Worm (Caenorhabditis elegans): ENCODE data around the gene dcn-1.
A peak's percentile ranks its signal among the peaks of the same experiment; 100 is the strongest.

The dcn-1 gene

ce11 chrIII:4284732-4285165 is 29.0 kb upstream of the dcn-1 start (continued):
- no peak for TF ChIP-seq F33H1.4 (GFP tag; IDR thresholded peaks at IDR 0.05)
- TF ChIP-seq F49E8.2 (tag; optimal IDR thresholded peaks at IDR 0.05; ENCODE audit: insufficient read depth): no peak
- no peak for TF ChIP-seq nhr-27 (tag; optimal IDR thresholded peaks at IDR 0.05)
- TF ChIP-seq ceh-79 (tag; optimal IDR thresholded peaks at IDR 0.05): no peak
- peak; percentile 61 for TF ChIP-seq mcd-1 (GFP tag; IDR thresholded peaks at IDR 0.05)
- TF ChIP-seq F37B4.10 (GFP tag; IDR thresholded peaks at IDR 0.05): no peak
- TF ChIP-seq sea-2 (GFP tag; IDR thresholded peaks at IDR 0.05): no peak
- TF ChIP-seq dpff-1 (tag; optimal IDR thresholded peaks at IDR 0.05): no peak
- TF ChIP-seq mes-4 (tag; optimal IDR thresholded peaks at IDR 0.05): no peak
- no peak for TF ChIP-seq attf-3 (GFP tag; conservative IDR thresholded peaks at IDR 0.05)
- peak; percentile 64 for TF ChIP-seq madf-10 (tag; optimal IDR thresholded peaks at IDR 0.05)
- TF ChIP-seq F22D6.2 (tag; optimal IDR thresholded peaks at IDR 0.05): peak; percentile 14
- no peak for TF ChIP-seq T26A5.8 (tag; optimal IDR thresholded peaks at IDR 0.05)
- TF ChIP-seq repo-1 (tag; optimal IDR thresholded peaks at IDR 0.05): no peak
- TF ChIP-seq egl-18 (GFP tag; IDR thresholded peaks at IDR 0.05): no peak
- peak; percentile 51 for TF ChIP-seq chd-7 (tag; optimal IDR thresholded peaks at IDR 0.05)
- peak; percentile 57 for TF ChIP-seq pha-4 (tag; optimal IDR thresholded peaks at IDR 0.05)
- no peak for TF ChIP-seq mxl-1 (tag; optimal IDR thresholded peaks at IDR 0.05)
- no peak for TF ChIP-seq Y53F4B.3 (GFP tag; IDR thresholded peaks at IDR 0.05)
- TF ChIP-seq ztf-26 (tag; optimal IDR thresholded peaks at IDR 0.05): peak; percentile 75
- TF ChIP-seq ztf-3 (GFP tag; optimal IDR thresholded peaks at IDR 0.05): no peak
- peak; percentile 24 for TF ChIP-seq ztf-22 (GFP tag; optimal IDR thresholded peaks at IDR 0.05)
- 0 out of 2 replicates have a peak, but pooled peaks have one; percentile 10 for TF ChIP-seq rcor-1 (GFP tag; IDR thresholded peaks at IDR 0.05)
- TF ChIP-seq madf-3 (GFP tag; IDR thresholded peaks at IDR 0.05): no peak
- TF ChIP-seq zim-3 (tag; optimal IDR thresholded peaks at IDR 0.05): no peak
- TF ChIP-seq hmg-1.2 (GFP tag; IDR thresholded peaks at IDR 0.05): peak; percentile 83
- no peak for TF ChIP-seq B0019.2 (GFP tag; conservative IDR thresholded peaks at IDR 0.05)
- no peak for TF ChIP-seq ZK185.1 (tag; optimal IDR thresholded peaks at IDR 0.05; ENCODE audit: poor library complexity, severe bottlenecking)
- TF ChIP-seq hlh-12 (tag; optimal IDR thresholded peaks at IDR 0.05): no peak
- no peak for TF ChIP-seq bed-2 (GFP tag; IDR thresholded peaks at IDR 0.05)
- TF ChIP-seq tlf-1 (GFP tag; optimal IDR thresholded peaks at IDR 0.05): no peak
- no peak for TF ChIP-seq F55B11.4 (tag; optimal IDR thresholded peaks at IDR 0.05; ENCODE audit: borderline replicate concordance, insufficient read depth)
- TF ChIP-seq hlh-26 (GFP tag; conservative IDR thresholded peaks at IDR 0.05): no peak
- peak; percentile 35 for TF ChIP-seq unc-62 (GFP tag; optimal IDR thresholded peaks at IDR 0.05)
- peak; percentile 63; the same call in 1 of the 2 replicates for TF ChIP-seq egl-44 (GFP tag; IDR thresholded peaks at IDR 0.05)
- TF ChIP-seq ztf-18 (tag; optimal IDR thresholded peaks at IDR 0.05): peak; percentile 21
- TF ChIP-seq nfya-1 (tag; optimal IDR thresholded peaks at IDR 0.05; ENCODE audit: borderline replicate concordance, insufficient read depth): no peak
- no peak for TF ChIP-seq lsl-1 (GFP tag; optimal IDR thresholded peaks at IDR 0.05)
- TF ChIP-seq sdz-38 (tag; optimal IDR thresholded peaks at IDR 0.05): no peak
- TF ChIP-seq ceh-27 (GFP tag; optimal IDR thresholded peaks at IDR 0.05): peak; percentile 51
- TF ChIP-seq unc-130 (GFP tag; optimal IDR thresholded peaks at IDR 0.05): no peak
- TF ChIP-seq mel-28 (tag; optimal IDR thresholded peaks at IDR 0.05; ENCODE audit: borderline replicate concordance): no peak
- no peak for TF ChIP-seq fkh-3 (tag; optimal IDR thresholded peaks at IDR 0.05)
- TF ChIP-seq F57A8.1 (GFP tag; optimal IDR thresholded peaks at IDR 0.05): no peak
- TF ChIP-seq lin-54 (GFP tag; optimal IDR thresholded peaks at IDR 0.05): peak; percentile 32
- TF ChIP-seq Y53G8AR.9 (GFP tag; conservative IDR thresholded peaks at IDR 0.05): no peak
- TF ChIP-seq F52B5.7 (tag; optimal IDR thresholded peaks at IDR 0.05): no peak
- peak; percentile 88 for TF ChIP-seq nhr-80 (tag; optimal IDR thresholded peaks at IDR 0.05)
- TF ChIP-seq lin-26 (GFP tag; IDR thresholded peaks at IDR 0.05): no peak
- no peak for TF ChIP-seq snpc-1.1 (tag; optimal IDR thresholded peaks at IDR 0.05; ENCODE audit: insufficient read depth)
